Worm (Caenorhabditis elegans): ENCODE results near the gene F59F5.3.

The F59F5.3 gene

ce11 chrX:10566775-10567174 lies 24.6 kb upstream of the F59F5.3 start:
- TF ChIP-seq ZK546.5 (tag; optimal IDR thresholded peaks at IDR 0.05) (no peak), ztf-11 (tag; optimal IDR thresholded peaks at IDR 0.05) (no peak), nhr-237 (tag; optimal IDR thresholded peaks at IDR 0.05) (no peak), nhr-43 (tag; optimal IDR thresholded peaks at IDR 0.05; ENCODE audit: poor library complexity, severe bottlenecking) (no peak), mdl-1 (tag; optimal IDR thresholded peaks at IDR 0.05) (no peak), pha-4 (tag; optimal IDR thresholded peaks at IDR 0.05) (peak; percentile 60), ztf-4 (tag; optimal IDR thresholded peaks at IDR 0.05) (no peak), eor-1 (tag; optimal IDR thresholded peaks at IDR 0.05) (no peak), nhr-77 (tag; optimal IDR thresholded peaks at IDR 0.05) (no peak), ceh-16 (tag; optimal IDR thresholded peaks at IDR 0.05) (no peak), ceh-28 (tag; optimal IDR thresholded peaks at IDR 0.05) (no peak), skn-1 (tag; optimal IDR thresholded peaks at IDR 0.05) (no peak), mml-1 (tag; optimal IDR thresholded peaks at IDR 0.05) (no peak), jun-1 (tag; optimal IDR thresholded peaks at IDR 0.05) (no peak), lin-15B (tag; optimal IDR thresholded peaks at IDR 0.05) (no peak), hmg-11 (tag; optimal IDR thresholded peaks at IDR 0.05) (peak; percentile 11), aly-2 (tag; optimal IDR thresholded peaks at IDR 0.05) (no peak), sea-2 (GFP tag; optimal IDR thresholded peaks at IDR 0.05) (no peak), ama-1 (optimal IDR thresholded peaks at IDR 0.05) (no peak), daf-12 (tag; optimal IDR thresholded peaks at IDR 0.05) (no peak), fkh-10 (GFP tag; optimal IDR thresholded peaks at IDR 0.05) (no peak), nhr-25 (tag; optimal IDR thresholded peaks at IDR 0.05) (peak; percentile 25), pqm-1 (tag; optimal IDR thresholded peaks at IDR 0.05) (peak; percentile 10), unc-39 (tag; optimal IDR thresholded peaks at IDR 0.05) (no peak), lin-39 (tag; optimal IDR thresholded peaks at IDR 0.05) (no peak), nhr-23 (tag; optimal IDR thresholded peaks at IDR 0.05) (peak; percentile 35), snpc-4 (tag; optimal IDR thresholded peaks at IDR 0.05) (no peak), egl-27 (tag; optimal IDR thresholded peaks at IDR 0.05) (no peak), nhr-28 (tag; optimal IDR thresholded peaks at IDR 0.05) (no peak), nfya-1 (tag; optimal IDR thresholded peaks at IDR 0.05; ENCODE audit: insufficient read depth) (peak; percentile 61), nhr-11 (tag; optimal IDR thresholded peaks at IDR 0.05) (no peak), fkh-2 (tag; optimal IDR thresholded peaks at IDR 0.05) (no peak), elt-1 (tag; optimal IDR thresholded peaks at IDR 0.05) (no peak), nhr-12 (tag; optimal IDR thresholded peaks at IDR 0.05) (no peak), R02D3.7 (tag; optimal IDR thresholded peaks at IDR 0.05) (no peak), elt-3 (tag; optimal IDR thresholded peaks at IDR 0.05) (no peak), nhr-67 (tag; optimal IDR thresholded peaks at IDR 0.05) (no peak), zag-1 (tag; optimal IDR thresholded peaks at IDR 0.05) (no peak), tbx-2 (tag; optimal IDR thresholded peaks at IDR 0.05) (no peak), fos-1 (tag; optimal IDR thresholded peaks at IDR 0.05) (no peak), nhr-76 (tag; optimal IDR thresholded peaks at IDR 0.05) (no peak), ceh-9 (tag; optimal IDR thresholded peaks at IDR 0.05) (no peak), egl-5 (tag; optimal IDR thresholded peaks at IDR 0.05) (peak; percentile 10), ceh-82 (tag; optimal IDR thresholded peaks at IDR 0.05) (no peak), elt-2 (tag; optimal IDR thresholded peaks at IDR 0.05) (peak; percentile 16), lsy-12 (tag; optimal IDR thresholded peaks at IDR 0.05) (no peak), unc-62 (GFP tag; optimal IDR thresholded peaks at IDR 0.05) (no peak)

- TF ChIP-seq elt-2 (tag; optimal IDR thresholded peaks at IDR 0.05) = no peak
- TF ChIP-seq snpc-4 (tag; optimal IDR thresholded peaks at IDR 0.05) = no peak
- TF ChIP-seq daf-12 (tag; optimal IDR thresholded peaks at IDR 0.05) = no peak
- no peak for TF ChIP-seq nhr-23 (tag; optimal IDR thresholded peaks at IDR 0.05)
- TF ChIP-seq ceh-16 (tag; optimal IDR thresholded peaks at IDR 0.05) = no peak
- no peak for TF ChIP-seq tbx-2 (tag; optimal IDR thresholded peaks at IDR 0.05)
- no peak for TF ChIP-seq nhr-11 (tag; optimal IDR thresholded peaks at IDR 0.05)
- no peak for TF ChIP-seq nhr-12 (tag; optimal IDR thresholded peaks at IDR 0.05)
- TF ChIP-seq fkh-10 (GFP tag; optimal IDR thresholded peaks at IDR 0.05) = no peak
- TF ChIP-seq nhr-28 (tag; optimal IDR thresholded peaks at IDR 0.05) = no peak
- no peak for TF ChIP-seq aly-2 (tag; optimal IDR thresholded peaks at IDR 0.05)
- no peak for TF ChIP-seq fkh-2 (tag; optimal IDR thresholded peaks at IDR 0.05)
- no peak for TF ChIP-seq pha-4 (tag; optimal IDR thresholded peaks at IDR 0.05)
- no peak for TF ChIP-seq zag-1 (tag; optimal IDR thresholded peaks at IDR 0.05)
These were observed 17.0 kb upstream of the F59F5.3 start, which contains the start of gene F59F5.7 for ce11 chrX:10559203-10559602. TSS of gene F59F5.7 (plus strand) at chrX:10559503.

Data from whole organism, L3 larva.